Fruit fly (Drosophila melanogaster): ENCODE data around the gene CG6650.

The CG6650 gene

DNA sequence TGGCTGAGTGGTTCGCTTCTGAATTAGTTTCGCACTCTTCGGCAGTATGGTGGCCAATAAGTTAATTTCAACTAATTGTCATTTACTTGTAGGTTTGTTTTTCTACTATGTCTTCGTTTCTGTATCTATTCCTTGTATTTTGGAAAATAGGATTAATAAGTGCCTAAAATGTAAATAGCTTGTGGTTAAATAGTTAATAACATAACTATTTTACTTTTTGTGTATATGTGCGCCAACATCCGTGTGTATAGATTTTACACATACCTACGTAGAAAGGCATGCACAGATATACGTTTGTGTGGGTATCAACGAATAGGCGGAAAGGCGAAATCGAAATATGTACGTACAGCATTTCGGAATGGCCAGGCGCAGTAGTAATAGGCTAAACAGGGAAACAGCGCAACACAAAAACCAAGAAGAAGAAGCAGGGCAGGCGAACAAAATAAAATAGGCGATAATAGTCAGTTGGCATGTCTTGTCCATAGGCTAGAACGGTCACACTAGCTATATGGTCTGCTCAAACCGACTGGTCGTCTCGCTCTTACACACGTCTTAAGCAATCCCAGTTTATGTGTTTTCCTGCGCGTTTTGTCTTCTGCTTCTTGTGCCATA lies 28.6 kb upstream of the CG6650 start (continued):
- TF ChIP-seq CG10321 (GFP tag; IDR thresholded peaks at IDR 0.05) (peak; percentile 99), CG34422 (GFP tag; IDR thresholded peaks at IDR 0.05) (peak; percentile 44; the same call in 1 of the 3 replicates), sug (tag; optimal IDR thresholded peaks at IDR 0.05) (peak; percentile 19), cg (GFP tag; optimal IDR thresholded peaks at IDR 0.05) (peak; percentile 95), CG9437 (GFP tag; optimal IDR thresholded peaks at IDR 0.05) (peak; percentile 24), Trl (optimal IDR thresholded peaks at IDR 0.05) (no peak), Trl (GFP tag; optimal IDR thresholded peaks at IDR 0.05) (no peak), CG4404 (GFP tag; IDR thresholded peaks at IDR 0.05) (no peak), CG2889 (GFP tag; IDR thresholded peaks at IDR 0.05) (no peak), Pdp1 (GFP tag; optimal IDR thresholded peaks at IDR 0.05) (peak in 1 of 2 experiments; percentile 42), Opbp (GFP tag; IDR thresholded peaks at IDR 0.05; ENCODE audit: partially characterized antibody) (peak; percentile 77), CG12942 (GFP tag; optimal IDR thresholded peaks at IDR 0.05) (no peak), HmgZ (tag; optimal IDR thresholded peaks at IDR 0.05) (peak; percentile 60), gfzf (GFP tag; optimal IDR thresholded peaks at IDR 0.05) (peak; percentile 72), lab (GFP tag; optimal IDR thresholded peaks at IDR 0.05) (peak; percentile 35), CG12659 (GFP tag; optimal IDR thresholded peaks at IDR 0.05) (peak; percentile 57), mirr (GFP tag; optimal IDR thresholded peaks at IDR 0.05) (peak; percentile 37), CG1529 (GFP tag; optimal IDR thresholded peaks at IDR 0.05) (no peak), Antp (GFP tag; optimal IDR thresholded peaks at IDR 0.05) (no peak), gem (tag; optimal IDR thresholded peaks at IDR 0.05) (peak; percentile 26), ci (GFP tag; IDR thresholded peaks at IDR 0.05) (0 out of 3 replicates have a peak, but pooled peaks have one; percentile 42), z (GFP tag; IDR thresholded peaks at IDR 0.05) (no peak), vvl (GFP tag; IDR thresholded peaks at IDR 0.05) (peak; percentile 54), amos (GFP tag; IDR thresholded peaks at IDR 0.05; ENCODE audit: partially characterized antibody) (peak; percentile 28; the same call in 1 of the 2 replicates), HmgD (GFP tag; optimal IDR thresholded peaks at IDR 0.05) (peak; percentile 62), CG11504 (tag; optimal IDR thresholded peaks at IDR 0.05) (no peak), trem (tag; optimal IDR thresholded peaks at IDR 0.05) (peak; percentile 98), CG1832 (GFP tag; optimal IDR thresholded peaks at IDR 0.05) (peak; percentile 62), slbo (GFP tag; IDR thresholded peaks at IDR 0.05) (peak; percentile 27; the same call in 1 of the 2 replicates), luna (GFP tag; optimal IDR thresholded peaks at IDR 0.05) (no peak), CG13123 (GFP tag; optimal IDR thresholded peaks at IDR 0.05) (no peak), oc (tag; optimal IDR thresholded peaks at IDR 0.05) (peak; percentile 72), CG8290 (GFP tag; optimal IDR thresholded peaks at IDR 0.05) (no peak), CG8290 (tag; optimal IDR thresholded peaks at IDR 0.05) (peak in 1 of 2 experiments; percentile 75), CG6654 (GFP tag; optimal IDR thresholded peaks at IDR 0.05) (no peak), CG17186 (GFP tag; optimal IDR thresholded peaks at IDR 0.05) (peak; percentile 60), Drgx (GFP tag; IDR thresholded peaks at IDR 0.05) (0 out of 2 replicates have a peak, but pooled peaks have one; percentile 6), pho (GFP tag; optimal IDR thresholded peaks at IDR 0.05) (no peak), CG4424 (GFP tag; optimal IDR thresholded peaks at IDR 0.05) (no peak), shn (GFP tag; optimal IDR thresholded peaks at IDR 0.05) (no peak), pnt (GFP tag; optimal IDR thresholded peaks at IDR 0.05) (no peak), CG10543 (GFP tag; optimal IDR thresholded peaks at IDR 0.05) (peak; percentile 66), CG3065 (GFP tag; optimal IDR thresholded peaks at IDR 0.05) (no peak), Hmr (GFP tag; optimal IDR thresholded peaks at IDR 0.05) (no peak), sens (GFP tag) (peak; percentile 59), dm (GFP tag; optimal IDR thresholded peaks at IDR 0.05) (peak; percentile 50), Mes4 (GFP tag; optimal IDR thresholded peaks at IDR 0.05) (no peak), CG30020 (tag; optimal IDR thresholded peaks at IDR 0.05) (no peak), psq (GFP tag; optimal IDR thresholded peaks at IDR 0.05) (peak; percentile 100), Fer1 (GFP tag; optimal IDR thresholded peaks at IDR 0.05) (peak; percentile 27), abd-A (tag; optimal IDR thresholded peaks at IDR 0.05) (peak; percentile 97)

All from whole organism, embryonic.